Worm (Caenorhabditis elegans): Measurements from ENCODE around the gene R02E4.1.

The R02E4.1 gene

ce11 chrX:4148449-4149031 lies 44.2 kb upstream of the R02E4.1 start (continued):
- TF ChIP-seq pha-4 (GFP tag; IDR thresholded peaks at IDR 0.05) = 0 out of 2 replicates have a peak, but pooled peaks have one; percentile 4
- TF ChIP-seq pha-4 (tag; optimal IDR thresholded peaks at IDR 0.05) = no peak
- TF ChIP-seq saeg-2 (GFP tag; IDR thresholded peaks at IDR 0.05) = 0 out of 2 replicates have a peak, but pooled peaks have one; percentile 16
- TF ChIP-seq T26A8.4 (GFP tag; IDR thresholded peaks at IDR 0.05) = peak; percentile 35
- peak; percentile 34 for TF ChIP-seq nhr-102 (tag; optimal IDR thresholded peaks at IDR 0.05)
- peak; percentile 94 for TF ChIP-seq aha-1 (tag)
- TF ChIP-seq snpc-1.2 (GFP tag; IDR thresholded peaks at IDR 0.05) = 0 out of 2 replicates have a peak, but pooled peaks have one; percentile 6
- peak; percentile 11 for TF ChIP-seq zip-2 (tag; optimal IDR thresholded peaks at IDR 0.05)

- TF ChIP-seq Y105C5A.15 (GFP tag; IDR thresholded peaks at IDR 0.05) (peak; percentile 46; the same call in 1 of the 2 replicates), zfp-2 (tag; optimal IDR thresholded peaks at IDR 0.05) (no peak), D1046.2 (GFP tag; IDR thresholded peaks at IDR 0.05) (no peak), F26F4.8 (GFP tag; conservative IDR thresholded peaks at IDR 0.05) (no peak), ztf-7 (tag; optimal IDR thresholded peaks at IDR 0.05) (no peak), snpc-4 (tag; optimal IDR thresholded peaks at IDR 0.05) (no peak), mes-2 (tag; optimal IDR thresholded peaks at IDR 0.05; ENCODE audit: poor library complexity, severe bottlenecking) (no peak), daf-12 (tag; optimal IDR thresholded peaks at IDR 0.05) (no peak), cey-2 (tag; optimal IDR thresholded peaks at IDR 0.05; ENCODE audit: borderline replicate concordance, insufficient read depth) (no peak), rbr-2 (tag; optimal IDR thresholded peaks at IDR 0.05) (no peak), nhr-6 (tag; optimal IDR thresholded peaks at IDR 0.05) (no peak), spr-1 (tag; optimal IDR thresholded peaks at IDR 0.05) (no peak), zag-1 (tag; optimal IDR thresholded peaks at IDR 0.05) (no peak), dpl-1 (GFP tag; optimal IDR thresholded peaks at IDR 0.05) (no peak), lin-29 (GFP tag; IDR thresholded peaks at IDR 0.05) (peak; percentile 6; the same call in 1 of the 2 replicates), nhr-41 (GFP tag; IDR thresholded peaks at IDR 0.05) (0 out of 2 replicates have a peak, but pooled peaks have one; percentile 68), nhr-237 (tag; optimal IDR thresholded peaks at IDR 0.05) (no peak), nhr-25 (tag; optimal IDR thresholded peaks at IDR 0.05; ENCODE audit: borderline replicate concordance, insufficient read depth) (peak; percentile 44), zip-11 (GFP tag; IDR thresholded peaks at IDR 0.05) (no peak), jun-1 (tag; optimal IDR thresholded peaks at IDR 0.05) (no peak), F44E2.7 (GFP tag; IDR thresholded peaks at IDR 0.05) (no peak), lsy-2 (tag; optimal IDR thresholded peaks at IDR 0.05) (peak in 1 of 2 experiments; percentile 52), pha-4 (GFP tag; IDR thresholded peaks at IDR 0.05) (peak; percentile 46; the same call in 1 of the 2 replicates), pha-4 (tag; optimal IDR thresholded peaks at IDR 0.05) (no peak), F37D6.2 (tag; optimal IDR thresholded peaks at IDR 0.05) (peak; percentile 6), hlh-11 (tag; optimal IDR thresholded peaks at IDR 0.05) (peak; percentile 25), nhr-76 (tag; optimal IDR thresholded peaks at IDR 0.05) (no peak), ceh-62 (tag; optimal IDR thresholded peaks at IDR 0.05) (no peak), hlh-30 (tag; optimal IDR thresholded peaks at IDR 0.05; ENCODE audit: insufficient read depth) (peak; percentile 45), nhr-77 (tag; optimal IDR thresholded peaks at IDR 0.05) (no peak), snpc-1.2 (GFP tag; IDR thresholded peaks at IDR 0.05) (0 out of 2 replicates have a peak, but pooled peaks have one; percentile 7), dmd-9 (GFP tag; IDR thresholded peaks at IDR 0.05) (0 out of 2 replicates have a peak, but pooled peaks have one; percentile 4), R02D3.7 (tag; optimal IDR thresholded peaks at IDR 0.05) (no peak), Y48G9A.11 (GFP tag; IDR thresholded peaks at IDR 0.05) (peak; percentile 28; the same call in 1 of the 2 replicates), aly-2 (tag; optimal IDR thresholded peaks at IDR 0.05) (no peak), T20F7.1 (GFP tag; optimal IDR thresholded peaks at IDR 0.05) (peak; percentile 30), ceh-32 (tag; optimal IDR thresholded peaks at IDR 0.05; ENCODE audit: poor library complexity) (no peak), zip-2 (tag; optimal IDR thresholded peaks at IDR 0.05) (no peak), daf-19 (GFP tag; conservative IDR thresholded peaks at IDR 0.05) (no peak), daf-16 (GFP tag; optimal IDR thresholded peaks at IDR 0.05) (no peak), daf-16 (tag; optimal IDR thresholded peaks at IDR 0.05) (peak; percentile 3), nhr-48 (tag; optimal IDR thresholded peaks at IDR 0.05) (peak; percentile 15)
Measured at ce11 chrX:4147600-4148448, 43.5 kb upstream of the R02E4.1 start.
